Worm (Caenorhabditis elegans) whole organism, L4/young adult: ENCODE results near the gene zhit-3.

Source experiments
- W03F9.2 ChIP-seq: fragments of 150-350 bp; optimal IDR thresholded peaks from 2 replicates; lab custom pipeline; 2014; ENCODE audit warnings: missing biosample characterization, missing genetic modification characterization
- him-1 ChIP-seq: sonication (generic microtip); optimal IDR thresholded peaks from 2 replicates; lab custom pipeline; 2016; ENCODE audit warnings: missing genotype, missing genetic modification reagents, missing genetic modification characterization, missing compliant biosample characterization

DNA sequence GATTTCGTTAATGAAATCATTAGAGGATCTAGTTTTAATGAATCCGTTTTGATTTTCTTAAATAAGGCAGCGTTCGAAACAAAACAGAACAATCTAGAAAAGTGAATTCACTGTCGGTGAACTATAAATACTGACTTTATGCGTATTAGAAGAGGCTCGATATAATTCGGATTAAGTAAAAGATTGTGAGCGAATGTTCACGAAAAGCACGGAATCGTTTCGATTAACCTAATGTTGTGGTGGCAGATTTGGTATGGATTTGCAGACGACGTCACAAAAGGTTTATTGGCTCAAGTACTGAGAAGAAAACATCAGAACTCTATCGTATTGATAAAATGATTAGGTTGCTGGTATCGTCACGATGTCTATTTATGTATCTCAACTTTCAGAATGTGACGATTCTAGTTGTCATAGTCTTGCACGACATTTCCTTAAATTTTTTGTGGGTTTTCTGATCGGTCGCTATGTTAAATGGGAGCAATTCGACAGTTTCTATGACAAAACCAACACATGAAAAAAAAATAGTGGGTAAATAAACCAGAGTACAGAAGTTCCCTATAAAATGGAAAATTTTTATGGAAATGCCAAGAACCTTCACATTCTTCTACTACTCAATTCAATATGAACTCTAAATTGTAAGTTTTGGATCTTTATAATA, 17.4 kb upstream of the zhit-3 start, which contains the start of the genes pyt-1 and fipr-7:
- TF ChIP-seq him-1 (tag; lab: Kevin White, UChicago) = no peak
- no peak for TF ChIP-seq W03F9.2
